Fruit fly (Drosophila melanogaster): ENCODE results near the gene CG33099.

The CG33099 gene

dm6 chr3R:22492767-22493166, 37.6 kb downstream of the CG33099 start, which contains the start of gene tHMG2 (continued):
- TF ChIP-seq MBD-R2 (GFP tag; IDR thresholded peaks at IDR 0.05) (no peak), CG9817 (tag; optimal IDR thresholded peaks at IDR 0.05) (no peak), CG10543 (GFP tag; optimal IDR thresholded peaks at IDR 0.05) (no peak), CG13123 (GFP tag; optimal IDR thresholded peaks at IDR 0.05) (no peak), shn (GFP tag; optimal IDR thresholded peaks at IDR 0.05) (no peak), hbn (GFP tag; IDR thresholded peaks at IDR 0.05; ENCODE audit: partially characterized antibody) (0 out of 2 replicates have a peak, but pooled peaks have one; percentile 26), CG4707 (GFP tag; optimal IDR thresholded peaks at IDR 0.05) (no peak), Asciz (GFP tag; optimal IDR thresholded peaks at IDR 0.05) (no peak), Ets65A (GFP tag) (peak; percentile 14), unc-4 (GFP tag; IDR thresholded peaks at IDR 0.05; ENCODE audit: partially characterized antibody) (0 out of 2 replicates have a peak, but pooled peaks have one; percentile 28), vfl (GFP tag; optimal IDR thresholded peaks at IDR 0.05) (no peak), slou (GFP tag; optimal IDR thresholded peaks at IDR 0.05) (no peak), CG7786 (GFP tag; optimal IDR thresholded peaks at IDR 0.05) (no peak), pb (GFP tag; optimal IDR thresholded peaks at IDR 0.05) (no peak), zfh2 (GFP tag; optimal IDR thresholded peaks at IDR 0.05) (no peak), Drgx (GFP tag; IDR thresholded peaks at IDR 0.05) (no peak), az2 (GFP tag; optimal IDR thresholded peaks at IDR 0.05) (no peak), pzg (GFP tag; optimal IDR thresholded peaks at IDR 0.05) (peak; percentile 40), seq (GFP tag; IDR thresholded peaks at IDR 0.05) (no peak), ash1 (GFP tag; optimal IDR thresholded peaks at IDR 0.05) (no peak), wor (GFP tag; IDR thresholded peaks at IDR 0.05) (no peak), Neu2 (GFP tag; optimal IDR thresholded peaks at IDR 0.05; ENCODE audit: borderline replicate concordance) (no peak), CG1233 (GFP tag; optimal IDR thresholded peaks at IDR 0.05) (no peak), sens (GFP tag) (peak; percentile 41), crol (GFP tag; IDR thresholded peaks at IDR 0.05) (no peak), danr (GFP tag; IDR thresholded peaks at IDR 0.05) (no peak), CG13287 (GFP tag; IDR thresholded peaks at IDR 0.05; ENCODE audit: partially characterized antibody) (peak; percentile 40; the same call in 1 of the 2 replicates), CTCF (GFP tag; optimal IDR thresholded peaks at IDR 0.05) (no peak), sd (tag; optimal IDR thresholded peaks at IDR 0.05) (no peak), Dp (GFP tag; optimal IDR thresholded peaks at IDR 0.05) (peak; percentile 53), Med (GFP tag) (peak; percentile 44), caup (GFP tag; optimal IDR thresholded peaks at IDR 0.05; ENCODE audit: severe bottlenecking) (no peak), CG1024 (GFP tag; IDR thresholded peaks at IDR 0.05) (no peak), btn (GFP tag; optimal IDR thresholded peaks at IDR 0.05) (no peak), CG2678 (tag; optimal IDR thresholded peaks at IDR 0.05) (no peak), ase (GFP tag; IDR thresholded peaks at IDR 0.05) (no peak), z (GFP tag; IDR thresholded peaks at IDR 0.05) (no peak), CG17359 (tag; optimal IDR thresholded peaks at IDR 0.05) (no peak), amos (GFP tag; IDR thresholded peaks at IDR 0.05; ENCODE audit: partially characterized antibody) (peak; percentile 27; the same call in 1 of the 2 replicates), sna (GFP tag; IDR thresholded peaks at IDR 0.05; ENCODE audit: partially characterized antibody) (no peak), HmgD (GFP tag; optimal IDR thresholded peaks at IDR 0.05) (no peak), CG12391 (tag; optimal IDR thresholded peaks at IDR 0.05) (no peak), CG12219 (GFP tag; optimal IDR thresholded peaks at IDR 0.05) (no peak), CG6689 (GFP tag; IDR thresholded peaks at IDR 0.05) (peak; percentile 76)

Data from whole organism, embryonic.